Worm (Caenorhabditis elegans) whole organism, young adult: ENCODE results near the gene ssq-3.

Experiments
- aptf-3 ChIP-seq: fragments of 200-800 bp; sonication (Bioruptor generic); IDR thresholded peaks from 2 replicates; pipeline ENCODE4 v1.3.6; 2022; ENCODE audit warnings: missing genetic modification characterization, missing compliant biosample characterization
- ceh-40 ChIP-seq: fragments of 200-800 bp; sonication (Bioruptor generic); IDR thresholded peaks from 2 replicates; pipeline ENCODE4 v1.3.6; 2022; ENCODE audit warnings: missing genetic modification characterization, missing compliant biosample characterization
- dpl-1 ChIP-seq: fragments of 150-350 bp; optimal IDR thresholded peaks from 2 replicates; lab custom pipeline; 2014; ENCODE audit warnings: missing biosample characterization, missing genetic modification reagents, missing genetic modification characterization
- efl-1 ChIP-seq: fragments of 150-350 bp; optimal IDR thresholded peaks from 2 replicates; lab custom pipeline; 2014; ENCODE audit warnings: missing biosample characterization, missing genetic modification reagents, missing genetic modification characterization
- hsf-1 ChIP-seq: fragments of 200-800 bp; sonication (Bioruptor generic); IDR thresholded peaks from 2 replicates; pipeline ENCODE4 v1.3.6; 2022; ENCODE audit warnings: missing genetic modification reagents, missing genetic modification characterization, missing compliant biosample characterization
- let-526 ChIP-seq: fragments of 200-800 bp; sonication (Bioruptor generic); IDR thresholded peaks from 2 replicates; pipeline ENCODE4 v1.3.6; 2022; ENCODE audit warnings: missing genetic modification reagents, missing genetic modification characterization, missing compliant biosample characterization
- lin-40 ChIP-seq: sonication (generic microtip); optimal IDR thresholded peaks from 2 replicates; lab custom pipeline; 2016; ENCODE audit warnings: missing genetic modification characterization, mild to moderate bottlenecking, missing compliant biosample characterization, missing genotype, missing genetic modification reagents
- madf-3 ChIP-seq: fragments of 200-800 bp; sonication (Bioruptor generic); IDR thresholded peaks from 2 replicates; pipeline ENCODE4 v1.3.6; 2022; ENCODE audit warnings: missing genetic modification reagents, missing genetic modification characterization, missing compliant biosample characterization
- nhr-90 ChIP-seq: sonication (generic microtip); optimal IDR thresholded peaks from 2 replicates; lab custom pipeline; 2016; ENCODE audit warnings: missing genotype, mild to moderate bottlenecking, missing genetic modification characterization, missing compliant biosample characterization
- rpc-1 ChIP-seq, 2 experiments: fragments of 150-350 bp in 1 of 2; sonication (generic microtip) in 1 of 2; optimal IDR thresholded peaks; 2 replicates each; lab custom pipeline; 2014 to 2018; ENCODE audit warnings: missing biosample characterization in 1 of 2, missing genetic modification characterization in 1 of 2, missing genetic modification reagents in 1 of 2, missing genotype in 1 of 2
- snpc-4 ChIP-seq, 5 experiments: fragments of 150-350 bp in 1 of 5; sonication (generic microtip) in 4 of 5; optimal IDR thresholded peaks; 2 replicates each; lab custom pipeline; 2014 to 2018; ENCODE audit warnings: missing genetic modification characterization in 5 of 5, missing biosample characterization in 3 of 5, antibody characterized with exemption in 2 of 5, mild to moderate bottlenecking in 2 of 5, missing compliant biosample characterization in 2 of 5, missing genotype in 2 of 5, moderate library complexity in 2 of 5, missing genetic modification reagents in 1 of 5
- unc-130 ChIP-seq: sonication (generic microtip); optimal IDR thresholded peaks from 2 replicates; lab custom pipeline; 2016; ENCODE audit warnings: missing genetic modification reagents, missing genetic modification characterization, missing compliant biosample characterization
- zfh-2 ChIP-seq: fragments of 200-800 bp; sonication (Bioruptor generic); conservative IDR thresholded peaks from 2 replicates; pipeline ENCODE4 v1.3.6; 2022; ENCODE audit warnings: missing genetic modification reagents, missing genetic modification characterization, missing compliant biosample characterization

DNA sequence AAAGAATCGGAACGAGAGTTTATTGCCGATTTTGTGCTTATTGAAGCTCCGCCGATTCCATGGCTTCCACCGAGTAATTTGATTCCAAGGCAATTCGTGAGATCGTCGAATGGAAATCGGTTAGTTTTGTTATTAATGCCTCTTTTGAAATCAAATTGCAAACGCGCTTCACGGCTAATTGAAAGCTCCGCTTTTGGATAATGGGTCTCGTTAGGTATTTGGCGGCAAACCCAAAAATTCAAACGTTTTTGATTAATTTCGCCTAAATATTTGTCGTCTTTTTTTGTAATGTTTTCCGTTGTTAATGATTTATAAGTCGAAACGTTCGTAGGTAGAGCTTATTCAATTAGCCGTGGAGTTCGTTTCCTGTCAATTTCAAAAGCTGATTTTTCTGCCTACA lies 48.2 kb downstream of the ssq-3 start:
- no peak for TF ChIP-seq unc-130 (GFP tag; lab: Kevin White, UChicago)
- no peak for TF ChIP-seq zfh-2
- no peak for TF ChIP-seq nhr-90 (tag; lab: Kevin White, UChicago)
- TF ChIP-seq hsf-1 (GFP tag; lab: Robert Waterston, UW), result no peak
- TF ChIP-seq aptf-3 (GFP tag; lab: Robert Waterston, UW), result no peak
- no peak for TF ChIP-seq rpc-1 (optimal IDR thresholded peaks at IDR 0.05; lab: Kevin White, UChicago)
- no peak for TF ChIP-seq rpc-1 (tag; optimal IDR thresholded peaks at IDR 0.05; lab: Kevin White, UChicago)
- TF ChIP-seq ceh-40 (GFP tag; lab: Robert Waterston, UW), result no peak
- TF ChIP-seq efl-1, result no peak
- no peak for TF ChIP-seq let-526
- TF ChIP-seq snpc-4 (GFP tag; optimal IDR thresholded peaks at IDR 0.05; lab: Kevin White, UChicago), result no peak
- TF ChIP-seq snpc-4 (tag; optimal IDR thresholded peaks at IDR 0.05; lab: Kevin White, UChicago), result no peak
- no peak for TF ChIP-seq lin-40 (tag; lab: Kevin White, UChicago)
- TF ChIP-seq dpl-1 (GFP tag; lab: Kevin White, UChicago), result no peak
- no peak for TF ChIP-seq madf-3 (GFP tag; lab: Robert Waterston, UW)
